Worm (Caenorhabditis elegans) whole organism, midembryonic: Measurements from ENCODE around the gene F41F3.8.

ENCODE experiments used
- T22C8.4 ChIP-seq: fragments of 200-800 bp; sonication (Bioruptor generic); IDR thresholded peaks from 2 replicates; pipeline ENCODE4 v1.3.6; 2022; ENCODE audit warnings: missing genetic modification characterization, missing compliant biosample characterization
- cog-1 ChIP-seq: sonication (generic microtip); optimal IDR thresholded peaks from 2 replicates; lab custom pipeline; 2016; ENCODE audit warnings: missing genetic modification characterization, missing compliant biosample characterization
- flt-1 ChIP-seq: fragments of 200-800 bp; sonication (Bioruptor generic); IDR thresholded peaks from 2 replicates; pipeline ENCODE4 v1.3.6; 2022; ENCODE audit warnings: missing genetic modification characterization, missing compliant biosample characterization
- klf-2 ChIP-seq: fragments of 200-800 bp; sonication (Bioruptor generic); conservative IDR thresholded peaks from 2 replicates; pipeline ENCODE4 v1.3.6; 2022; ENCODE audit warnings: missing genetic modification reagents, missing genetic modification characterization, missing compliant biosample characterization
- med-1 ChIP-seq: sonication (generic microtip); optimal IDR thresholded peaks from 2 replicates; lab custom pipeline; 2017; ENCODE audit warnings: missing genetic modification characterization, mild to moderate bottlenecking, missing compliant biosample characterization, antibody characterized with exemption, missing genetic modification reagents; ENCODE audit not compliant: insufficient read depth
- ref-1 ChIP-seq: fragments of 200-800 bp; sonication (Bioruptor generic); conservative IDR thresholded peaks from 2 replicates; pipeline ENCODE4 v1.3.6; 2022; ENCODE audit warnings: missing genetic modification reagents, missing genetic modification characterization, missing compliant biosample characterization
- tab-1 ChIP-seq: fragments of 200-800 bp; sonication (Bioruptor generic); IDR thresholded peaks from 2 replicates; pipeline ENCODE4 v1.3.6; 2022; ENCODE audit warnings: missing genetic modification characterization, missing compliant biosample characterization
- ztf-23 ChIP-seq: fragments of 200-800 bp; sonication (Bioruptor generic); IDR thresholded peaks from 2 replicates; pipeline ENCODE4 v1.3.6; 2022; ENCODE audit warnings: missing genetic modification reagents, missing genetic modification characterization, missing compliant biosample characterization
- ztf-29 ChIP-seq: fragments of 200-800 bp; sonication (Bioruptor generic); IDR thresholded peaks from 2 replicates; pipeline ENCODE4 v1.3.6; 2022; ENCODE audit warnings: missing genetic modification reagents, missing genetic modification characterization, missing compliant biosample characterization

- TF ChIP-seq flt-1 (no peak), tab-1 (GFP tag; lab: Robert Waterston, UW) (no peak), ztf-29 (no peak), T22C8.4 (GFP tag; lab: Robert Waterston, UW) (no peak), klf-2 (no peak), cog-1 (no peak), med-1 (no peak), ztf-23 (GFP tag; lab: Robert Waterston, UW) (no peak), ref-1 (GFP tag; lab: Robert Waterston, UW) (no peak)
Measured at ce11 chrV:4686680-4687470, 38.2 kb downstream of the F41F3.8 start, which contains the start of gene taf-10.
